Fruit fly (Drosophila melanogaster): Measurements from ENCODE around the gene CG4783.

dm6 chr3R:19998418-19998817, 50.2 kb downstream of the CG4783 start:
- TF ChIP-seq CG15710 (tag; optimal IDR thresholded peaks at IDR 0.05) (peak; percentile 69), Pif1B (GFP tag; optimal IDR thresholded peaks at IDR 0.05) (peak; percentile 49), fd96Ca (GFP tag; IDR thresholded peaks at IDR 0.05) (peak; percentile 83; the same call in 2 of the 3 replicates)

Data from whole organism, pupa.